Fruit fly (Drosophila melanogaster) whole organism, wandering third instar larva: Measurements from ENCODE around the gene CG6345.

ENCODE experiments used
- Abd-B ChIP-seq: fragments of >200 bp; optimal IDR thresholded peaks from 2 replicates; lab custom pipeline; 2017; ENCODE audit warnings: missing biosample characterization, missing genetic modification characterization
- CG32264 ChIP-seq: fragments of 200-800 bp; sonication (Bioruptor generic); optimal IDR thresholded peaks from 2 replicates; lab custom pipeline; 2016; ENCODE audit warnings: missing biosample characterization, missing genetic modification characterization
- CrebA ChIP-seq: fragments of 200-800 bp; sonication (Bioruptor generic); optimal IDR thresholded peaks from 2 replicates; lab custom pipeline; 2016; ENCODE audit warnings: missing biosample characterization, mild to moderate bottlenecking, missing genetic modification characterization, borderline replicate concordance
- Dfd ChIP-seq: fragments of >200 bp; optimal IDR thresholded peaks from 2 replicates; lab custom pipeline; 2017; ENCODE audit warnings: missing biosample characterization, missing genetic modification characterization
- Dif ChIP-seq: fragments of 200-275, 200-300 bp; sonication (Bioruptor generic); optimal IDR thresholded peaks from 2 replicates; lab custom pipeline; 2018; ENCODE audit warnings: missing biosample characterization, missing genetic modification characterization; ENCODE audit not compliant: partially characterized antibody
- GATAd ChIP-seq: sonication (Bioruptor generic); optimal IDR thresholded peaks from 2 replicates; lab custom pipeline; 2016; ENCODE audit warnings: missing biosample characterization, missing genetic modification characterization
- HLH106 ChIP-seq: fragments of 200-800 bp; optimal IDR thresholded peaks from 3 replicates; lab custom pipeline; 2019; ENCODE audit warnings: missing biosample characterization, mild to moderate bottlenecking, missing genetic modification characterization, moderate library complexity
- Hnf4 ChIP-seq: fragments of 200-800 bp; sonication (Bioruptor generic); optimal IDR thresholded peaks from 2 replicates; lab custom pipeline; 2016; ENCODE audit warnings: missing biosample characterization, mild to moderate bottlenecking, missing genetic modification characterization
- Hr78 ChIP-seq: fragments of >200 bp; optimal IDR thresholded peaks from 2 replicates; lab custom pipeline; 2017; ENCODE audit warnings: missing biosample characterization, missing genetic modification characterization
- Hr83 ChIP-seq: fragments of 200-300 bp; sonication (Bioruptor generic); optimal IDR thresholded peaks from 2 replicates; lab custom pipeline; 2016; ENCODE audit warnings: missing biosample characterization, mild to moderate bottlenecking, missing genetic modification characterization, moderate library complexity; ENCODE audit not compliant: poor library complexity, severe bottlenecking
- Mio ChIP-seq: sonication (Bioruptor generic); optimal IDR thresholded peaks from 2 replicates; lab custom pipeline; 2016; ENCODE audit warnings: missing biosample characterization, missing genetic modification characterization
- Myc ChIP-seq: fragments of >200 bp; optimal IDR thresholded peaks from 2 replicates; lab custom pipeline; 2017
- N ChIP-seq: fragments of >200 bp; optimal IDR thresholded peaks from 2 replicates; lab custom pipeline; 2018; ENCODE audit warnings: missing biosample characterization, missing external identifiers, missing genetic modification characterization
- OdsH ChIP-seq: fragments of 200-800 bp; sonication (Bioruptor generic); optimal IDR thresholded peaks from 2 replicates; lab custom pipeline; 2016; ENCODE audit warnings: missing biosample characterization, mild to moderate bottlenecking, missing genetic modification characterization
- Rel ChIP-seq, 2 experiments: fragments of 200-800 bp; sonication (Bioruptor generic) in 1 of 2; optimal IDR thresholded peaks; 2 replicates in 1 of 2; 3 replicates in 1 of 2; lab custom pipeline; 2016 to 2019; ENCODE audit warnings: mild to moderate bottlenecking in 2 of 2, missing biosample characterization in 2 of 2, missing genetic modification characterization in 2 of 2, moderate library complexity in 1 of 2
- Sp1 ChIP-seq: fragments of 200-800 bp; sonication (Bioruptor generic); optimal IDR thresholded peaks from 3 replicates; lab custom pipeline; 2019; ENCODE audit warnings: missing biosample characterization, mild to moderate bottlenecking, missing genetic modification characterization, moderate library complexity
- Vsx2 ChIP-seq: fragments of 200-300, 225-300 bp; sonication (Bioruptor generic); optimal IDR thresholded peaks from 2 replicates; lab custom pipeline; 2018; ENCODE audit warnings: missing biosample characterization, missing genetic modification characterization; ENCODE audit not compliant: partially characterized antibody
- br ChIP-seq: fragments of 200-800 bp; sonication (Bioruptor generic); optimal IDR thresholded peaks from 2 replicates; lab custom pipeline; 2016; ENCODE audit warnings: missing biosample characterization, missing genetic modification characterization
- brk ChIP-seq: fragments of 200-800 bp; sonication (Bioruptor generic); optimal IDR thresholded peaks from 2 replicates; lab custom pipeline; 2016; ENCODE audit warnings: missing biosample characterization, mild to moderate bottlenecking, missing genetic modification characterization
- dl ChIP-seq, 2 experiments: fragments of 175-275, 200-275 bp in 1 of 2; fragments of 200-275 bp in 1 of 2; sonication (Bioruptor generic); optimal IDR thresholded peaks; lab custom pipeline; 2018; ENCODE audit warnings: mild to moderate bottlenecking in 2 of 2, missing biosample characterization in 2 of 2, missing genetic modification characterization in 2 of 2, moderate library complexity in 2 of 2; ENCODE audit not compliant: partially characterized antibody in 2 of 2, insufficient read depth in 1 of 2
- dmrt93B ChIP-seq: fragments of 200-800 bp; sonication (Bioruptor generic); optimal IDR thresholded peaks from 2 replicates; lab custom pipeline; 2018; ENCODE audit warnings: missing biosample characterization, mild to moderate bottlenecking, missing genetic modification characterization
- ey ChIP-seq: fragments of 200-800 bp; sonication (Bioruptor generic); optimal IDR thresholded peaks from 2 replicates; lab custom pipeline; 2016; ENCODE audit warnings: missing biosample characterization, missing genetic modification characterization
- foxo ChIP-seq, 2 experiments: fragments of 200-800 bp; sonication (Bioruptor generic); optimal IDR thresholded peaks; 2 replicates in 1 of 2; 3 replicates in 1 of 2; lab custom pipeline; 2016 to 2017; ENCODE audit warnings: missing biosample characterization in 2 of 2, missing genetic modification characterization in 2 of 2
- fru ChIP-seq: fragments of 200-800 bp; sonication (Bioruptor generic); optimal IDR thresholded peaks from 3 replicates; lab custom pipeline; 2016; ENCODE audit warnings: missing biosample characterization, mild to moderate bottlenecking, missing genetic modification characterization
- h ChIP-seq: fragments of 200-800 bp; sonication (Bioruptor generic); optimal IDR thresholded peaks from 3 replicates; lab custom pipeline; 2016; ENCODE audit warnings: missing biosample characterization, mild to moderate bottlenecking, missing genetic modification characterization
- jim ChIP-seq: fragments of 175-275, 200-325 bp; sonication (Bioruptor generic); optimal IDR thresholded peaks from 2 replicates; lab custom pipeline; 2016; ENCODE audit warnings: missing biosample characterization, mild to moderate bottlenecking, missing genetic modification characterization
- lola ChIP-seq: fragments of >200 bp; optimal IDR thresholded peaks from 2 replicates; lab custom pipeline; 2017; ENCODE audit warnings: missing biosample characterization, missing genetic modification characterization
- pan ChIP-seq: fragments of >200 bp; optimal IDR thresholded peaks from 2 replicates; lab custom pipeline; 2017
- psq ChIP-seq: fragments of 200-800 bp; sonication (Bioruptor generic); optimal IDR thresholded peaks from 3 replicates; lab custom pipeline; 2017; ENCODE audit warnings: missing biosample characterization, mild to moderate bottlenecking, missing genetic modification characterization, moderate library complexity
- rgr ChIP-seq: fragments of 200-800 bp; sonication (Bioruptor generic); optimal IDR thresholded peaks from 3 replicates; lab custom pipeline; 2016; ENCODE audit warnings: missing biosample characterization, mild to moderate bottlenecking, missing genetic modification characterization
- sage ChIP-seq: fragments of 200-800 bp; sonication (Bioruptor generic); optimal IDR thresholded peaks from 2 replicates; lab custom pipeline; 2016; ENCODE audit warnings: missing biosample characterization, mild to moderate bottlenecking, missing genetic modification characterization
- sv ChIP-seq: fragments of 200-800 bp; sonication (Bioruptor generic); optimal IDR thresholded peaks from 3 replicates; lab custom pipeline; 2016; ENCODE audit warnings: missing biosample characterization, missing genetic modification characterization
- tai ChIP-seq: sonication (Bioruptor generic); optimal IDR thresholded peaks from 2 replicates; lab custom pipeline; 2016; ENCODE audit warnings: missing biosample characterization, missing genetic modification characterization
- usp ChIP-seq: fragments of >200 bp; optimal IDR thresholded peaks from 2 replicates; lab custom pipeline; 2017; ENCODE audit warnings: missing biosample characterization, missing genetic modification characterization
- woc ChIP-seq: sonication (Bioruptor generic); optimal IDR thresholded peaks from 2 replicates; lab custom pipeline; 2016; ENCODE audit warnings: missing biosample characterization, mild to moderate bottlenecking, missing genetic modification characterization

The CG6345 gene

DNA sequence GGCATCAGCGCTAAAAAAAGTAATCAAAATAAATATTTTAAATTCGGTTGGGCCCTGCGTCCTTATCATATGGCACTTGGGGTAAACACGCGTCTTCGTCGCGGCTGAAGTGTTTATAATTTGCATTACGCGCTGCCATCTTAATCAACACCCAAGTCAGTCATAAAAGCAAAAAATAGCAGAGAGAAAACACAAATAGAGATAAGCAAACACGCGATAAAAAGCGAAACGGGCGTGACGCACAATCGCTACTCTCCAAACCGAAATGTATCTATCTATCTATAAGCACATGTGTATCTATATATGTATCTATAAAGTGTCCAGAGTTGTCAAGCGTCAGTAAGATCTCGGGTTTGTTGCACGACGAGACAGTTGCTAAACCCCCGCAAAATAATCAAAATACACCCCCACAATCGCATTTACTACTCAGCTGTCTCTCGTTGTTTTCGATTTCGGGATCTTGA lies 24.9 kb downstream of the CG6345 start (continued):
- TF ChIP-seq lola (GFP tag; lab: Kevin White, UChicago) (no peak), Abd-B (GFP tag; lab: Kevin White, UChicago) (no peak), dl (GFP tag; optimal IDR thresholded peaks at IDR 0.05; lab: Kevin White, UChicago; ENCODE audit: insufficient read depth in 1 of 2, partially characterized antibody in 2 of 2) (no peak), dmrt93B (GFP tag; lab: Kevin White, UChicago) (no peak), GATAd (GFP tag; lab: Kevin White, UChicago) (no peak), Vsx2 (GFP tag; lab: Kevin White, UChicago) (no peak), woc (GFP tag; lab: Kevin White, UChicago) (no peak), psq (peak; percentile 36), pan (no peak), N (GFP tag; lab: Kevin White, UChicago) (no peak)

DNA sequence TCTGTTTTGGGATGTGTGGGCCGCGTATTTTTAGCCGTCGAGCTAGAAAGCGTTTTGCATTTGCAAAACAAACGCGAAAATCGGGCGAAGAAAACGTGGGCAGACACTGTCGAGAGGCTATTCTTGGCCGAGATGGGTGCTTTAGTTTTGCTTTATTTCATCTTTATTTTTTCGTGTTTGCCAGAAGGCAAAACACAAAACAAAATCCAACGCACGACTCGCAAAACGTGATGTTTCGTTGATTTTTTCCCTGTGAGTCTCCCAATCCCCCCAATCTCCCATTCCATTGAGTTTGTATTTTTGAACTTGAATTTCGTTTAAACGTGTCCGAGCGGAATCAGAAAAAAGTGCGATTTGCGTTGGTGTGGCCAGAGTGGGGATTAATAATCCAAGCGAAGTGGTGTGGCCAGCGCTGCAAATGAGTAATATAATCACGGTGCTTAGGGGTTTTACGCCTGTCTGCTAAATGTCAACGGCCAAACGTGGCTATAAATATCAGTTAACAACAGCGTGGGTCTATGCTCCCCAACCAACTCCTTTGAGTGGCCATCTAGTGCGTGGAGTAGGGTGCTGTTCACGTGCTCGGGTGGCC lies 25.9 kb downstream of the CG6345 start:
- TF ChIP-seq tai: no peak
- no peak for TF ChIP-seq foxo (GFP tag; optimal IDR thresholded peaks at IDR 0.05; lab: Kevin White, UChicago)
- TF ChIP-seq Myc (lab: Kevin White, UChicago): no peak
- TF ChIP-seq ey: no peak
- TF ChIP-seq Hnf4 (GFP tag; lab: Kevin White, UChicago): no peak
- TF ChIP-seq Abd-B (GFP tag; lab: Kevin White, UChicago): no peak
- TF ChIP-seq Mio (GFP tag; lab: Kevin White, UChicago): no peak
- no peak for TF ChIP-seq Rel (GFP tag; optimal IDR thresholded peaks at IDR 0.05; lab: Kevin White, UChicago)
- TF ChIP-seq Rel (tag; optimal IDR thresholded peaks at IDR 0.05; lab: Kevin White, UChicago): no peak
- TF ChIP-seq psq: no peak
- no peak for TF ChIP-seq Dfd
- no peak for TF ChIP-seq fru (GFP tag; lab: Kevin White, UChicago)
- no peak for TF ChIP-seq dl (GFP tag; optimal IDR thresholded peaks at IDR 0.05; lab: Kevin White, UChicago; ENCODE audit: insufficient read depth in 1 of 2, partially characterized antibody in 2 of 2)
- TF ChIP-seq usp (GFP tag; lab: Kevin White, UChicago): no peak
- TF ChIP-seq N (GFP tag; lab: Kevin White, UChicago): no peak
- no peak for TF ChIP-seq GATAd (GFP tag; lab: Kevin White, UChicago)

DNA sequence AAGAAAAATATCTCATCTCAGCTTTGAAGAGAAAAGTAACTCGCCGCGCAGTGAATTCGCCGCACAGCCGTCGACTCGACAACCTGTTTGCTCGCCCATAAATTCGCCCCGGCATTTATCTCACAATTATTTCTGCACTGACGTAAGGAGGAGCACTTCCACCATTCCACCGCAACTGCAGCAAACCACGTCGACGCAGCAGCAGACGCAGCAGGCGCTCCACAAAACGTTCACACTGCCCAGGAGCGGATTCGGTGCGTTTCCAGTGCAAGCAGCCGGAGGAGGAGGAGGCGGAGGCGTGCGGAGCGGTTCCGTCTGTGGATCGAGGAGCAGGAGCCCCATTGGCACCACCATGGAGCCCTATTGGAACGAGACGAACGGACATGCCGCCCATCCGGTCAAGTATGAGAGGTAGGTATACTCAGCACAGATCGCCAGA lies 26.8 kb downstream of the CG6345 start:
- TF ChIP-seq ey: peak; percentile 29
- peak; percentile 2 for TF ChIP-seq sage (GFP tag; lab: Kevin White, UChicago)
- TF ChIP-seq br (GFP tag; lab: Kevin White, UChicago): no peak
- peak; percentile 5 for TF ChIP-seq Vsx2 (GFP tag; lab: Kevin White, UChicago)
- peak; percentile 36 for TF ChIP-seq woc (GFP tag; lab: Kevin White, UChicago)
- peak; percentile 1 for TF ChIP-seq Rel (GFP tag; optimal IDR thresholded peaks at IDR 0.05; lab: Kevin White, UChicago)
- no peak for TF ChIP-seq Rel (tag; optimal IDR thresholded peaks at IDR 0.05; lab: Kevin White, UChicago)

DNA sequence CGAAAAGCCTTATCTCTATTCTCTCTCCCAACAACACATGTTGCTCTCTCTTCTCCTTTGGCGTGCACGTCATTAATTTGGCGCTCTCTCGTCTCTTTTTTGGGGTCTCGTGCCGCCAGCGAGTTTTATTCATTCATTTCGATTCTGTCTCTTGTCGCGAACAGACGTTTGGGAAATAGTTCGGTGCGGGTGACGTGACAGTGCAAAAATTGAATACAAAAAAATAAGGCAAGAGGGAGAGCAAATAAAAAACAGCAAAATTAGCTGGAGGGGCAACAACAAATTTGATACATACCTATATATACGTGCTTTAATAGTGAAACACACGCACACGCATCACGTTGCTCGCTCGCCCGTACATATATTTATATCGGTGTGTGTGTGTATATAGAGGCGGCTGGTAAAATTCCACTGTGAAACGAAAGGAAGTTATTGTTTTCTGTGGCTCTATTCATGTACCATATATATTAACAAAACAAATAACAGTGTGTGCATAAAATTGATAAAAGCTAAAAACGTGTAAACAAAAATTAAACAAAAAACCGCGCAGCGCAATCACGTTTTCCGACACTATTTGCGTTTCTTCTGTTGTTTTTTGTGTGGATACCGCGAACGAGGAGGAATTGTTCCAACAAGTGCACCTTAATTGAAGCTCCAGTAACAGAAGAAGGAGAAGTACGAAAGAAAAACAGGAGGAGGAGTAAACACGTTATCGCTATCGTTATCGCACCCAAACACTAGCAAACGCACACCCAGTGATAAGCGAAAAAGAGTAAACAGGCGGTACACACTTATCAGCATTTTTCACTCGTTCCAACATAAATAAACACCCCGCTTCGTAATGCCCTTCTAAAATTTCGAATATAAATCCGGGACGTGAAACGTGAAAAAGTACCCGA lies 27.5 kb downstream of the CG6345 start, which contains the start of gene cwo:
Gene cwo (plus strand): TSS at position 131 of the 899 bp plus-strand sequence.
- peak; percentile 35 for TF ChIP-seq Sp1 (GFP tag; lab: Kevin White, UChicago)
- TF ChIP-seq Hnf4 (GFP tag; lab: Kevin White, UChicago): peak; percentile 60
- TF ChIP-seq CG32264 (GFP tag; lab: Kevin White, UChicago): no peak
- TF ChIP-seq GATAd (GFP tag; lab: Kevin White, UChicago): no peak
- TF ChIP-seq sage (GFP tag; lab: Kevin White, UChicago): no peak
- peak; percentile 42 for TF ChIP-seq Dif (GFP tag; lab: Kevin White, UChicago)
- TF ChIP-seq rgr (GFP tag; lab: Kevin White, UChicago): peak; percentile 73
- no peak for TF ChIP-seq Abd-B (GFP tag; lab: Kevin White, UChicago)
- TF ChIP-seq Mio (GFP tag; lab: Kevin White, UChicago): no peak
- no peak for TF ChIP-seq Dfd
- TF ChIP-seq brk (GFP tag; lab: Kevin White, UChicago): peak; percentile 25
- no peak for TF ChIP-seq dmrt93B (GFP tag; lab: Kevin White, UChicago)
- peak; percentile 59 for TF ChIP-seq OdsH (GFP tag; lab: Kevin White, UChicago)
- TF ChIP-seq Myc (lab: Kevin White, UChicago): no peak
- TF ChIP-seq CrebA (GFP tag; lab: Kevin White, UChicago): peak; percentile 31
- no peak for TF ChIP-seq sv (GFP tag; lab: Kevin White, UChicago)
- peak; percentile 51 for TF ChIP-seq fru (GFP tag; lab: Kevin White, UChicago)
- peak; percentile 73 for TF ChIP-seq Vsx2 (GFP tag; lab: Kevin White, UChicago)
- peak in 1 of 2 experiments; percentile 41 for TF ChIP-seq foxo (GFP tag; optimal IDR thresholded peaks at IDR 0.05; lab: Kevin White, UChicago)
- no peak for TF ChIP-seq woc (GFP tag; lab: Kevin White, UChicago)
- TF ChIP-seq HLH106 (tag; lab: Kevin White, UChicago): no peak
- peak; percentile 56 for TF ChIP-seq Hr83
- TF ChIP-seq jim (GFP tag; lab: Kevin White, UChicago): no peak
- peak; percentile 20 for TF ChIP-seq psq
- TF ChIP-seq br (GFP tag; lab: Kevin White, UChicago): peak; percentile 54
- no peak for TF ChIP-seq dl (GFP tag; optimal IDR thresholded peaks at IDR 0.05; lab: Kevin White, UChicago; ENCODE audit: insufficient read depth in 1 of 2, partially characterized antibody in 2 of 2)
- peak; percentile 35 for TF ChIP-seq tai
- TF ChIP-seq Rel (GFP tag; optimal IDR thresholded peaks at IDR 0.05; lab: Kevin White, UChicago): no peak
- peak; percentile 79 for TF ChIP-seq Rel (tag; optimal IDR thresholded peaks at IDR 0.05; lab: Kevin White, UChicago)
- TF ChIP-seq Hr78 (GFP tag; lab: Kevin White, UChicago): no peak
- peak; percentile 64 for TF ChIP-seq h
